Fruit fly (Drosophila melanogaster) whole organism, embryonic: ENCODE results near the gene CG10011.
A peak's percentile ranks its signal among the peaks of the same experiment; 100 is the strongest.

Source experiments
- Antp ChIP-seq: fragments of 200-800 bp; sonication (Bioruptor generic); optimal IDR thresholded peaks from 3 replicates; lab custom pipeline; 2016; ENCODE audit warnings: missing biosample characterization, missing genetic modification characterization
- BEAF-32 ChIP-seq: fragments of 200-800 bp; sonication (Bioruptor generic); optimal IDR thresholded peaks from 3 replicates; lab custom pipeline; 2017; ENCODE audit warnings: missing biosample characterization, missing genetic modification characterization, mild to moderate bottlenecking, moderate library complexity, missing genetic modification reagents
- CG10654 ChIP-seq: fragments of 200-800 bp; sonication (Bioruptor generic); optimal IDR thresholded peaks from 2 replicates; lab custom pipeline; 2016; ENCODE audit warnings: missing biosample characterization, missing genetic modification characterization
- CG10959 ChIP-seq: fragments of 200-800 bp; sonication (Bioruptor generic); IDR thresholded peaks from 2 replicates; pipeline ENCODE4 v1.3.6; 2022; ENCODE audit warnings: missing biosample characterization, missing genetic modification characterization
- CG10979 ChIP-seq: fragments of 200-800 bp; sonication (Bioruptor generic); optimal IDR thresholded peaks from 2 replicates; lab custom pipeline; 2018; ENCODE audit warnings: missing biosample characterization, mild to moderate bottlenecking, missing genetic modification characterization, moderate library complexity
- CG11093 ChIP-seq: fragments of 200-800 bp; sonication (Bioruptor generic); IDR thresholded peaks from 3 replicates; pipeline ENCODE4 v1.3.6; 2022; ENCODE audit warnings: missing biosample characterization, missing genetic modification characterization
- CG12942 ChIP-seq: fragments of 200-800 bp; sonication (Bioruptor generic); optimal IDR thresholded peaks from 3 replicates; lab custom pipeline; 2016; ENCODE audit warnings: missing biosample characterization, missing genetic modification characterization
- CG1603 ChIP-seq: fragments of 200-800 bp; sonication (Bioruptor generic); optimal IDR thresholded peaks from 2 replicates; lab custom pipeline; 2019; ENCODE audit warnings: missing biosample characterization, mild to moderate bottlenecking, missing genetic modification characterization, moderate library complexity
- CG16779 ChIP-seq: fragments of 200-800 bp; sonication (Bioruptor generic); IDR thresholded peaks from 2 replicates; pipeline ENCODE4 v1.3.6; 2022; ENCODE audit warnings: missing biosample characterization, missing genetic modification characterization
- CG1832 ChIP-seq: fragments of 200-800 bp; sonication (Bioruptor generic); optimal IDR thresholded peaks from 2 replicates; lab custom pipeline; 2017; ENCODE audit warnings: missing biosample characterization, mild to moderate bottlenecking, missing genetic modification characterization, inconsistent platforms
- CG30403 ChIP-seq: fragments of 200-800 bp; sonication (Bioruptor generic); optimal IDR thresholded peaks from 3 replicates; lab custom pipeline; 2016; ENCODE audit warnings: missing biosample characterization, missing genetic modification characterization
- CG30431 ChIP-seq: fragments of 200-800 bp; sonication (Bioruptor generic); optimal IDR thresholded peaks from 2 replicates; lab custom pipeline; 2017; ENCODE audit warnings: missing biosample characterization, missing genetic modification characterization
- CG32532 ChIP-seq: fragments of 200-800 bp; sonication (Bioruptor generic); IDR thresholded peaks from 2 replicates; pipeline ENCODE4 v1.3.6; 2022; ENCODE audit warnings: missing biosample characterization, missing genetic modification characterization
- CG32772 ChIP-seq: fragments of 200-800 bp; sonication (Bioruptor generic); IDR thresholded peaks from 2 replicates; pipeline ENCODE4 v1.3.6; 2022; ENCODE audit warnings: missing biosample characterization, missing genetic modification characterization
- CG3407 ChIP-seq: fragments of 200-800 bp; sonication (Bioruptor generic); optimal IDR thresholded peaks from 2 replicates; lab custom pipeline; 2018; ENCODE audit warnings: missing biosample characterization, mild to moderate bottlenecking, missing genetic modification characterization
- CG34422 ChIP-seq: fragments of 200-800 bp; sonication (Bioruptor generic); IDR thresholded peaks from 3 replicates; pipeline ENCODE4 v1.3.6; 2022; ENCODE audit warnings: missing biosample characterization, missing genetic modification characterization
- CG9797 ChIP-seq: fragments of 200-800 bp; sonication (Bioruptor generic); optimal IDR thresholded peaks from 3 replicates; lab custom pipeline; 2018; ENCODE audit warnings: missing biosample characterization, mild to moderate bottlenecking, missing genetic modification characterization
- Dbx ChIP-seq: fragments of 200-800 bp; sonication (Bioruptor generic); IDR thresholded peaks from 3 replicates; pipeline ENCODE4 v1.3.6; 2022; ENCODE audit warnings: missing biosample characterization, missing genetic modification characterization
- Dfd ChIP-seq, 2 experiments: fragments of >200 bp; optimal IDR thresholded peaks; 2 replicates each; lab custom pipeline; 2017; ENCODE audit warnings: missing biosample characterization in 2 of 2, missing genetic modification characterization in 2 of 2
- Hr51 ChIP-seq, 2 experiments: fragments of 200-800 bp; sonication (Bioruptor generic); optimal IDR thresholded peaks; 2 replicates in 1 of 2; 3 replicates in 1 of 2; lab custom pipeline; 2016 to 2018; ENCODE audit warnings: missing biosample characterization in 2 of 2, missing genetic modification characterization in 2 of 2, mild to moderate bottlenecking in 1 of 2, moderate library complexity in 1 of 2
- Jarid2 ChIP-seq: fragments of 200-800 bp; sonication (Bioruptor generic); optimal IDR thresholded peaks from 3 replicates; lab custom pipeline; 2017; ENCODE audit warnings: mild to moderate bottlenecking, missing biosample characterization, missing genetic modification reagents, missing genetic modification characterization
- MESR4 ChIP-seq: fragments of 200-800 bp; sonication (Bioruptor generic); optimal IDR thresholded peaks from 2 replicates; lab custom pipeline; 2018; ENCODE audit warnings: missing biosample characterization, mild to moderate bottlenecking, missing genetic modification characterization, moderate library complexity
- Max ChIP-seq: fragments of 200-800 bp; sonication (Bioruptor generic); optimal IDR thresholded peaks from 2 replicates; lab custom pipeline; 2016; ENCODE audit warnings: missing biosample characterization, mild to moderate bottlenecking, missing genetic modification characterization
- Oaz ChIP-seq: fragments of 200-800 bp; sonication (Bioruptor generic); IDR thresholded peaks from 2 replicates; pipeline ENCODE4 v1.3.6; 2022; ENCODE audit warnings: missing biosample characterization, missing genetic modification characterization
- Pdp1 ChIP-seq, 2 experiments: fragments of 200-800 bp; sonication (Bioruptor generic); optimal IDR thresholded peaks; 3 replicates each; lab custom pipeline; 2016; ENCODE audit warnings: missing biosample characterization in 2 of 2, missing genetic modification characterization in 2 of 2, mild to moderate bottlenecking in 1 of 2, moderate library complexity in 1 of 2
- Sry-δ ChIP-seq: fragments of 200-800 bp; sonication (Bioruptor generic); optimal IDR thresholded peaks from 2 replicates; lab custom pipeline; 2016; ENCODE audit warnings: missing biosample characterization, missing genetic modification characterization
- Xrp1 ChIP-seq: fragments of 200-800 bp; sonication (Bioruptor generic); IDR thresholded peaks from 2 replicates; pipeline ENCODE4 v1.3.6; 2022; ENCODE audit warnings: missing biosample characterization, missing genetic modification characterization
- ab ChIP-seq: fragments of 200-800 bp; sonication (Bioruptor generic); optimal IDR thresholded peaks from 2 replicates; lab custom pipeline; 2016; ENCODE audit warnings: missing biosample characterization, missing genetic modification characterization
- abd-A ChIP-seq: fragments of 200-800 bp; sonication (Bioruptor generic); optimal IDR thresholded peaks from 3 replicates; lab custom pipeline; 2019; ENCODE audit warnings: missing biosample characterization, mild to moderate bottlenecking, missing genetic modification characterization, moderate library complexity
- bigmax ChIP-seq: fragments of 200-800 bp; sonication (Bioruptor generic); optimal IDR thresholded peaks from 2 replicates; lab custom pipeline; 2018; ENCODE audit warnings: missing biosample characterization, mild to moderate bottlenecking, missing genetic modification characterization
- bowl ChIP-seq: fragments of 200-800 bp; sonication (Bioruptor generic); IDR thresholded peaks from 2 replicates; pipeline ENCODE4 v1.3.6; 2022; ENCODE audit warnings: missing biosample characterization, missing genetic modification characterization
- br ChIP-seq: fragments of >200 bp; optimal IDR thresholded peaks from 2 replicates; lab custom pipeline; 2017
- btn ChIP-seq: fragments of 200-800 bp; sonication (Bioruptor generic); optimal IDR thresholded peaks from 2 replicates; lab custom pipeline; 2016; ENCODE audit warnings: missing biosample characterization, missing genetic modification characterization
- dimm ChIP-seq: fragments of 200-800 bp; sonication (Bioruptor generic); IDR thresholded peaks from 2 replicates; pipeline ENCODE4 v1.3.6; 2022; ENCODE audit warnings: missing biosample characterization, missing genetic modification characterization
- dmrt99B ChIP-seq: fragments of 200-800 bp; sonication (Bioruptor generic); optimal IDR thresholded peaks from 2 replicates; lab custom pipeline; 2018; ENCODE audit warnings: missing biosample characterization, mild to moderate bottlenecking, missing genetic modification characterization, moderate library complexity
- exex ChIP-seq: fragments of 200-800 bp; sonication (Bioruptor generic); optimal IDR thresholded peaks from 4 replicates; lab custom pipeline; 2018; ENCODE audit warnings: missing biosample characterization, mild to moderate bottlenecking, missing genetic modification characterization, moderate library complexity
- eyg ChIP-seq: fragments of 200-800 bp; sonication (Bioruptor generic); optimal IDR thresholded peaks from 3 replicates; lab custom pipeline; 2016; ENCODE audit warnings: missing biosample characterization, missing genetic modification characterization
- ftz-f1 ChIP-seq: fragments of 200-800 bp; sonication (Bioruptor generic); optimal IDR thresholded peaks from 2 replicates; lab custom pipeline; 2016; ENCODE audit warnings: missing biosample characterization, missing genetic modification characterization
- fu2 ChIP-seq: fragments of 200-800 bp; sonication (Bioruptor generic); optimal IDR thresholded peaks from 2 replicates; lab custom pipeline; 2016; ENCODE audit warnings: missing biosample characterization, missing genetic modification characterization
- gcm ChIP-seq: fragments of 200-800 bp; sonication (Bioruptor generic); optimal IDR thresholded peaks from 2 replicates; lab custom pipeline; 2019; ENCODE audit warnings: missing biosample characterization, mild to moderate bottlenecking, missing genetic modification characterization, moderate library complexity
- gfzf ChIP-seq: fragments of 200-800 bp; sonication (Bioruptor generic); optimal IDR thresholded peaks from 2 replicates; lab custom pipeline; 2016; ENCODE audit warnings: missing biosample characterization, mild to moderate bottlenecking, missing genetic modification characterization, moderate library complexity
- her ChIP-seq: fragments of 200-800 bp; sonication (Bioruptor generic); optimal IDR thresholded peaks from 2 replicates; lab custom pipeline; 2016; ENCODE audit warnings: missing biosample characterization, missing genetic modification characterization
- jigr1 ChIP-seq: fragments of 200-800 bp; sonication (Bioruptor generic); IDR thresholded peaks from 3 replicates; pipeline ENCODE4 v1.3.6; 2022; ENCODE audit warnings: missing biosample characterization, missing genetic modification characterization
- kah ChIP-seq: fragments of 200-800 bp; sonication (Bioruptor generic); optimal IDR thresholded peaks from 2 replicates; lab custom pipeline; 2018; ENCODE audit warnings: missing biosample characterization, mild to moderate bottlenecking, missing genetic modification characterization
- org-1 ChIP-seq: fragments of 200-800 bp; sonication (Bioruptor generic); optimal IDR thresholded peaks from 2 replicates; lab custom pipeline; 2017; ENCODE audit warnings: missing biosample characterization, missing genetic modification characterization
- sens ChIP-seq: fragments of 200-800 bp; sonication (Bioruptor generic); peaks from one replicate; lab custom pipeline; 2016; ENCODE audit warnings: missing biosample characterization, missing genetic modification characterization
- sob ChIP-seq: fragments of 200-800 bp; sonication (Bioruptor generic); IDR thresholded peaks from 2 replicates; pipeline ENCODE4 v1.3.6; 2022; ENCODE audit warnings: missing biosample characterization, missing genetic modification characterization
- tin ChIP-seq: fragments of 200-800 bp; sonication (Bioruptor generic); optimal IDR thresholded peaks from 3 replicates; lab custom pipeline; 2016; ENCODE audit warnings: missing biosample characterization, missing genetic modification characterization
- usp ChIP-seq: fragments of >200 bp; optimal IDR thresholded peaks from 2 replicates; lab custom pipeline; 2017; ENCODE audit warnings: missing biosample characterization, missing genetic modification characterization
- zfh1 ChIP-seq: fragments of 200-800 bp; sonication (Bioruptor generic); IDR thresholded peaks from 3 replicates; pipeline ENCODE4 v1.3.6; 2022; ENCODE audit warnings: missing biosample characterization, missing genetic modification characterization

Gene CG10011

dm6 chr3R:28585076-28585821 lies 49.6 kb downstream of the CG10011 start, which contains the start of gene fkh (continued):
- TF ChIP-seq Oaz (GFP tag; lab: Robert Waterston, UW) (no peak), br (lab: Kevin White, UChicago) (no peak), ftz-f1 (GFP tag; lab: Kevin White, UChicago) (peak; percentile 84), CG1603 (peak; percentile 73), fu2 (GFP tag; lab: Kevin White, UChicago) (peak; percentile 69), CG11093 (GFP tag; lab: Robert Waterston, UW) (peak; percentile 64; the same call in 1 of the 3 replicates), sob (GFP tag; lab: Robert Waterston, UW) (peak; percentile 86; the same call in 1 of the 2 replicates), Antp (GFP tag; lab: Kevin White, UChicago) (peak; percentile 88), CG10979 (tag; lab: Kevin White, UChicago) (peak; percentile 41), sens (peak; percentile 98), CG3407 (GFP tag; lab: Kevin White, UChicago) (peak; percentile 97), eyg (GFP tag; lab: Kevin White, UChicago) (peak; percentile 93), bigmax (GFP tag; lab: Kevin White, UChicago) (peak; percentile 59), jigr1 (GFP tag; lab: Robert Waterston, UW) (no peak), CG30403 (GFP tag; lab: Kevin White, UChicago) (peak; percentile 66), abd-A (tag; lab: Kevin White, UChicago) (peak; percentile 85), CG10959 (GFP tag; lab: Robert Waterston, UW) (0 out of 2 replicates have a peak, but pooled peaks have one; percentile 34), gfzf (GFP tag; lab: Kevin White, UChicago) (peak; percentile 10), BEAF-32 (GFP tag; lab: Kevin White, UChicago) (peak; percentile 11), dmrt99B (tag; lab: Kevin White, UChicago) (peak; percentile 79), usp (GFP tag; lab: Kevin White, UChicago) (no peak), zfh1 (GFP tag; lab: Robert Waterston, UW) (peak; percentile 84), Jarid2 (GFP tag; lab: Kevin White, UChicago) (peak; percentile 91), tin (GFP tag; lab: Kevin White, UChicago) (peak; percentile 59), Pdp1 (GFP tag; optimal IDR thresholded peaks at IDR 0.05; lab: Kevin White, UChicago) (peak; percentile 79 to 88), Dbx (GFP tag; lab: Robert Waterston, UW) (peak; percentile 93), CG32532 (peak; percentile 70; the same call in 1 of the 2 replicates), Max (GFP tag; lab: Kevin White, UChicago) (peak; percentile 88), CG16779 (GFP tag; lab: Robert Waterston, UW) (peak; percentile 76; the same call in 1 of the 2 replicates), CG32772 (GFP tag; lab: Robert Waterston, UW) (no peak), kah (peak; percentile 84), CG1832 (GFP tag; lab: Kevin White, UChicago) (peak; percentile 93), btn (GFP tag; lab: Kevin White, UChicago) (peak; percentile 91), org-1 (GFP tag; lab: Kevin White, UChicago) (peak; percentile 97), CG12942 (peak; percentile 88), CG34422 (GFP tag; lab: Robert Waterston, UW) (peak; percentile 50; the same call in 1 of the 3 replicates), bowl (GFP tag; lab: Robert Waterston, UW) (no peak), CG30431 (GFP tag; lab: Kevin White, UChicago) (peak; percentile 4), MESR4 (peak; percentile 30), dimm (GFP tag; lab: Robert Waterston, UW) (peak; percentile 26; the same call in 1 of the 2 replicates), CG10654 (GFP tag; lab: Kevin White, UChicago) (peak; percentile 90), exex (tag; lab: Kevin White, UChicago) (peak; percentile 56), Dfd (GFP tag; optimal IDR thresholded peaks at IDR 0.05; lab: Kevin White, UChicago) (no peak), her (peak; percentile 92), ab (GFP tag; lab: Kevin White, UChicago) (no peak), Xrp1 (GFP tag; lab: Robert Waterston, UW) (peak; percentile 87), CG9797 (GFP tag; lab: Kevin White, UChicago) (peak; percentile 33), Sry-δ (peak; percentile 67), gcm (GFP tag; lab: Kevin White, UChicago) (peak; percentile 90), Hr51 (GFP tag; optimal IDR thresholded peaks at IDR 0.05; lab: Kevin White, UChicago) (peak; percentile 50 to 95)
